Fruit fly (Drosophila melanogaster): Measurements from ENCODE around the gene hiw.

The hiw gene

DNA sequence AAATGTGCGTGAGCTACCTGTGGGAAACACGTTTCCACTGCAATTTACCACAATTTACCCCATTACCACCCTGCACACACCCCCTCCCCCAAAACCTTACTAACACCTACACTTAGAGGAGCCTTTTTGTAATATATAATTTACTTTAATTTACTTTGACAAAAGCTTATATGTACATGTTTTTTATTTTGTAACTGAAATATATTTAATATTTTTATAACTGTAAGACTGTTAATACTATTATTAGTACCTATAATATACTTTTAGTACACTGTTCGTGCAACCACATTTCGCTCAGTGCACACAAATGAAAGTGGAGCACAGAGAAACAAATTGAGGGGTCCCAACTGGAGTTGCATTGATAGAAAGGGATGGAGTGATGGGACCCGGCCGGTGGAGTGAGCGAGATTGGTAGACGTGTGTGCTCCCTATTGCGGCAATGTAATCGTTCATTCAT, 42.2 kb downstream of the hiw start (continued):
- TF ChIP-seq PHDP (tag; optimal IDR thresholded peaks at IDR 0.05) (peak; percentile 83), D19A (tag; optimal IDR thresholded peaks at IDR 0.05) (peak; percentile 92), CG17829 (tag; optimal IDR thresholded peaks at IDR 0.05) (peak; percentile 95), CG8089 (GFP tag; optimal IDR thresholded peaks at IDR 0.05) (no peak), CG10366 (GFP tag; IDR thresholded peaks at IDR 0.05) (peak; percentile 77), NFAT (GFP tag; IDR thresholded peaks at IDR 0.05) (no peak), twi (tag; optimal IDR thresholded peaks at IDR 0.05) (peak; percentile 72), CG13775 (GFP tag; optimal IDR thresholded peaks at IDR 0.05) (peak; percentile 75), CG33213 (GFP tag; optimal IDR thresholded peaks at IDR 0.05) (no peak), MESR4 (GFP tag; optimal IDR thresholded peaks at IDR 0.05) (peak; percentile 9), inv (GFP tag; IDR thresholded peaks at IDR 0.05; ENCODE audit: partially characterized antibody) (no peak), Ets65A (GFP tag) (no peak), Hand (GFP tag; optimal IDR thresholded peaks at IDR 0.05) (peak; percentile 45), Sry-δ (GFP tag; optimal IDR thresholded peaks at IDR 0.05) (no peak), lola (GFP tag; optimal IDR thresholded peaks at IDR 0.05) (peak in 1 of 3 experiments; percentile 94), Kr (GFP tag; optimal IDR thresholded peaks at IDR 0.05) (no peak), CG17802 (tag; optimal IDR thresholded peaks at IDR 0.05) (peak; percentile 67), BtbVII (GFP tag; optimal IDR thresholded peaks at IDR 0.05) (peak; percentile 59), CG8388 (GFP tag; optimal IDR thresholded peaks at IDR 0.05) (peak; percentile 95), CG17359 (tag; optimal IDR thresholded peaks at IDR 0.05) (peak; percentile 91), CG9876 (GFP tag; optimal IDR thresholded peaks at IDR 0.05) (no peak), HHEX (GFP tag; optimal IDR thresholded peaks at IDR 0.05) (peak; percentile 76), gsb (GFP tag; IDR thresholded peaks at IDR 0.05) (no peak), CG14014 (GFP tag; IDR thresholded peaks at IDR 0.05) (peak; percentile 51), CG7786 (GFP tag; optimal IDR thresholded peaks at IDR 0.05) (no peak), Aef1 (GFP tag; IDR thresholded peaks at IDR 0.05) (peak; percentile 27; the same call in 2 of the 3 replicates), cas (GFP tag; IDR thresholded peaks at IDR 0.05) (no peak), CG10543 (GFP tag; optimal IDR thresholded peaks at IDR 0.05) (peak; percentile 54), CG11504 (tag; optimal IDR thresholded peaks at IDR 0.05) (peak; percentile 91), Scr (GFP tag; IDR thresholded peaks at IDR 0.05; ENCODE audit: partially characterized antibody) (no peak), zf30C (GFP tag; optimal IDR thresholded peaks at IDR 0.05) (peak; percentile 89), gro (GFP tag; optimal IDR thresholded peaks at IDR 0.05) (no peak), CG13287 (GFP tag; IDR thresholded peaks at IDR 0.05; ENCODE audit: partially characterized antibody) (no peak), bab2 (GFP tag; optimal IDR thresholded peaks at IDR 0.05) (no peak), CG7963 (GFP tag; IDR thresholded peaks at IDR 0.05; ENCODE audit: partially characterized antibody) (no peak), dati (GFP tag; IDR thresholded peaks at IDR 0.05) (no peak), dpn (GFP tag; optimal IDR thresholded peaks at IDR 0.05) (peak in 1 of 2 experiments; percentile 67), chif (GFP tag; optimal IDR thresholded peaks at IDR 0.05) (peak in 1 of 2 experiments; percentile 37), CG1233 (GFP tag; optimal IDR thresholded peaks at IDR 0.05) (peak; percentile 81), CG12299 (tag; optimal IDR thresholded peaks at IDR 0.05) (peak; percentile 69), sens-2 (GFP tag; IDR thresholded peaks at IDR 0.05) (0 out of 2 replicates have a peak, but pooled peaks have one; percentile 32), ftz-f1 (GFP tag; optimal IDR thresholded peaks at IDR 0.05) (no peak), Hr39 (optimal IDR thresholded peaks at IDR 0.05) (no peak), CG2199 (GFP tag; IDR thresholded peaks at IDR 0.05) (no peak), sug (tag; optimal IDR thresholded peaks at IDR 0.05) (peak; percentile 43), grau (tag; optimal IDR thresholded peaks at IDR 0.05) (peak; percentile 88), tll (GFP tag; optimal IDR thresholded peaks at IDR 0.05) (no peak), CG30020 (tag; optimal IDR thresholded peaks at IDR 0.05) (peak; percentile 68), dm (GFP tag; optimal IDR thresholded peaks at IDR 0.05) (no peak), slp2 (GFP tag; optimal IDR thresholded peaks at IDR 0.05) (no peak), croc (GFP tag; conservative IDR thresholded peaks at IDR 0.05) (peak; percentile 89)
